Worm (Caenorhabditis elegans) whole organism, early embryonic: ENCODE data around the gene C50F4.8.

Source experiments
- B0310.2 ChIP-seq: sonication (generic microtip); optimal IDR thresholded peaks from 2 replicates; lab custom pipeline; 2016; ENCODE audit warnings: mild to moderate bottlenecking, missing genetic modification characterization, missing compliant biosample characterization
- F13C5.2 ChIP-seq: sonication (generic microtip); optimal IDR thresholded peaks from 2 replicates; lab custom pipeline; 2017; ENCODE audit warnings: mild to moderate bottlenecking, missing genetic modification characterization, inconsistent platforms, missing compliant biosample characterization
- aly-1 ChIP-seq: sonication (generic microtip); optimal IDR thresholded peaks from 2 replicates; lab custom pipeline; 2016; ENCODE audit warnings: missing genetic modification characterization, missing compliant biosample characterization
- ama-1 ChIP-seq: fragments of 150-350 bp; optimal IDR thresholded peaks from 2 replicates; lab custom pipeline; 2014
- ceh-13 ChIP-seq: fragments of 200-800 bp; sonication (Bioruptor generic); optimal IDR thresholded peaks from 2 replicates; lab custom pipeline; 2018; ENCODE audit warnings: mild to moderate bottlenecking, missing genetic modification characterization, missing compliant biosample characterization
- ceh-36 ChIP-seq: sonication (generic microtip); optimal IDR thresholded peaks from 2 replicates; lab custom pipeline; 2016; ENCODE audit warnings: missing genetic modification characterization, inconsistent platforms, missing compliant biosample characterization
- ets-7 ChIP-seq: sonication (generic microtip); optimal IDR thresholded peaks from 2 replicates; lab custom pipeline; 2016; ENCODE audit warnings: missing genotype, missing genetic modification characterization, missing compliant biosample characterization
- flt-1 ChIP-seq: fragments of 200-800 bp; sonication (Bioruptor generic); IDR thresholded peaks from 2 replicates; pipeline ENCODE4 v1.3.6; 2022; ENCODE audit warnings: missing genetic modification characterization, missing compliant biosample characterization
- hmbx-1 ChIP-seq: sonication (generic microtip); optimal IDR thresholded peaks from 2 replicates; lab custom pipeline; 2016; ENCODE audit warnings: mild to moderate bottlenecking, missing genetic modification characterization, missing compliant biosample characterization
- hmg-4 ChIP-seq: fragments of 200-800 bp; sonication (Bioruptor generic); optimal IDR thresholded peaks from 2 replicates; lab custom pipeline; 2018; ENCODE audit warnings: mild to moderate bottlenecking, missing genetic modification characterization, missing compliant biosample characterization
- hnd-1 ChIP-seq: sonication (generic microtip); optimal IDR thresholded peaks from 2 replicates; lab custom pipeline; 2016; ENCODE audit warnings: missing genetic modification characterization, missing compliant biosample characterization
- pes-1 ChIP-seq: fragments of 200-800 bp; sonication (Bioruptor generic); IDR thresholded peaks from 2 replicates; pipeline ENCODE4 v1.3.6; 2022; ENCODE audit warnings: missing genetic modification reagents, missing genetic modification characterization, missing compliant biosample characterization
- scrt-1 ChIP-seq: fragments of 200-800 bp; sonication (Bioruptor generic); IDR thresholded peaks from 2 replicates; pipeline ENCODE4 v1.3.6; 2022; ENCODE audit warnings: missing genetic modification characterization, missing compliant biosample characterization
- sea-1 ChIP-seq: fragments of 200-800 bp; sonication (Bioruptor generic); conservative IDR thresholded peaks from 2 replicates; pipeline ENCODE4 v1.3.6; 2022; ENCODE audit warnings: missing genetic modification characterization, missing compliant biosample characterization
- tbx-11 ChIP-seq: fragments of 200-800 bp; sonication (Bioruptor generic); IDR thresholded peaks from 2 replicates; pipeline ENCODE4 v1.3.6; 2022; ENCODE audit warnings: missing genetic modification characterization, missing compliant biosample characterization
- tbx-37 ChIP-seq: fragments of 200-800 bp; sonication (Bioruptor generic); conservative IDR thresholded peaks from 2 replicates; pipeline ENCODE4 v1.3.6; 2022; ENCODE audit warnings: missing genetic modification reagents, missing genetic modification characterization, missing compliant biosample characterization
- tra-4 ChIP-seq: sonication (generic microtip); optimal IDR thresholded peaks from 2 replicates; lab custom pipeline; 2017; ENCODE audit warnings: missing genetic modification characterization, missing compliant biosample characterization

Gene C50F4.8

ce11 chrV:9531477-9531876 is 12.8 kb upstream of the C50F4.8 start, which contains the start of the genes C50F4.10 and pfk-1.2:
TSS of gene C50F4.10 (minus strand) at chrV:9531577.
TSS of gene pfk-1.2 (plus strand) at chrV:9531801.
- no peak for TF ChIP-seq flt-1 (GFP tag; lab: Robert Waterston, UW)
- no peak for TF ChIP-seq hmbx-1 (tag; lab: Kevin White, UChicago)
- no peak for TF ChIP-seq hmg-4 (GFP tag; lab: Kevin White, UChicago)
- TF ChIP-seq ceh-13 (GFP tag; lab: Kevin White, UChicago) = no peak
- TF ChIP-seq ceh-36 (tag; lab: Kevin White, UChicago) = no peak
- TF ChIP-seq tra-4 (tag; lab: Kevin White, UChicago) = no peak
- TF ChIP-seq sea-1 (GFP tag; lab: Robert Waterston, UW) = no peak
- no peak for TF ChIP-seq F13C5.2 (tag; lab: Kevin White, UChicago)

ce11 chrV:9527984-9528383 is 9.3 kb upstream of the C50F4.8 start:
- TF ChIP-seq ama-1 (lab: Kevin White, UChicago) = no peak
- no peak for TF ChIP-seq flt-1 (GFP tag; lab: Robert Waterston, UW)
- no peak for TF ChIP-seq tbx-11 (GFP tag; lab: Robert Waterston, UW)
- TF ChIP-seq aly-1 (tag; lab: Kevin White, UChicago) = no peak
- no peak for TF ChIP-seq tra-4 (tag; lab: Kevin White, UChicago)
- no peak for TF ChIP-seq tbx-37 (GFP tag; lab: Robert Waterston, UW)
- no peak for TF ChIP-seq hmg-4 (GFP tag; lab: Kevin White, UChicago)
- TF ChIP-seq F13C5.2 (tag; lab: Kevin White, UChicago) = no peak
- no peak for TF ChIP-seq ets-7 (tag; lab: Kevin White, UChicago)
- no peak for TF ChIP-seq hmbx-1 (tag; lab: Kevin White, UChicago)
- TF ChIP-seq sea-1 (GFP tag; lab: Robert Waterston, UW) = no peak
- no peak for TF ChIP-seq scrt-1 (GFP tag; lab: Robert Waterston, UW)
- no peak for TF ChIP-seq hnd-1 (tag; lab: Kevin White, UChicago)
- TF ChIP-seq ceh-13 (GFP tag; lab: Kevin White, UChicago) = no peak
- no peak for TF ChIP-seq pes-1 (GFP tag; lab: Robert Waterston, UW)
- no peak for TF ChIP-seq B0310.2 (tag; lab: Kevin White, UChicago)
- no peak for TF ChIP-seq ceh-36 (tag; lab: Kevin White, UChicago)

- TF ChIP-seq ceh-13 (GFP tag; lab: Kevin White, UChicago) (no peak), F13C5.2 (tag; lab: Kevin White, UChicago) (no peak), pes-1 (GFP tag; lab: Robert Waterston, UW) (no peak), hmg-4 (GFP tag; lab: Kevin White, UChicago) (no peak), B0310.2 (tag; lab: Kevin White, UChicago) (no peak), ets-7 (tag; lab: Kevin White, UChicago) (no peak), hmbx-1 (tag; lab: Kevin White, UChicago) (no peak), ceh-36 (tag; lab: Kevin White, UChicago) (no peak), sea-1 (GFP tag; lab: Robert Waterston, UW) (no peak), tbx-37 (GFP tag; lab: Robert Waterston, UW) (no peak), scrt-1 (GFP tag; lab: Robert Waterston, UW) (no peak), ama-1 (lab: Kevin White, UChicago) (no peak), tra-4 (tag; lab: Kevin White, UChicago) (no peak), hnd-1 (tag; lab: Kevin White, UChicago) (no peak), tbx-11 (GFP tag; lab: Robert Waterston, UW) (no peak)
Measured at ce11 chrV:9527337-9527736, 8.7 kb upstream of the C50F4.8 start.

ce11 chrV:9526470-9526869 is 7.8 kb upstream of the C50F4.8 start, which contains the start of gene C50F4.1:
TSS of gene C50F4.1 (plus strand) at chrV:9526793.
- TF ChIP-seq tbx-11 (GFP tag; lab: Robert Waterston, UW) (no peak), aly-1 (tag; lab: Kevin White, UChicago) (no peak), sea-1 (GFP tag; lab: Robert Waterston, UW) (no peak), F13C5.2 (tag; lab: Kevin White, UChicago) (no peak), ets-7 (tag; lab: Kevin White, UChicago) (no peak), hmg-4 (GFP tag; lab: Kevin White, UChicago) (no peak), ceh-13 (GFP tag; lab: Kevin White, UChicago) (no peak), ama-1 (lab: Kevin White, UChicago) (no peak), tra-4 (tag; lab: Kevin White, UChicago) (no peak), scrt-1 (GFP tag; lab: Robert Waterston, UW) (no peak), pes-1 (GFP tag; lab: Robert Waterston, UW) (no peak), flt-1 (GFP tag; lab: Robert Waterston, UW) (no peak), tbx-37 (GFP tag; lab: Robert Waterston, UW) (no peak), hnd-1 (tag; lab: Kevin White, UChicago) (no peak)

- no peak for TF ChIP-seq hnd-1 (tag; lab: Kevin White, UChicago)
- no peak for TF ChIP-seq sea-1 (GFP tag; lab: Robert Waterston, UW)
- TF ChIP-seq scrt-1 (GFP tag; lab: Robert Waterston, UW) = no peak
- TF ChIP-seq tra-4 (tag; lab: Kevin White, UChicago) = no peak
- TF ChIP-seq tbx-37 (GFP tag; lab: Robert Waterston, UW) = no peak
- TF ChIP-seq ama-1 (lab: Kevin White, UChicago) = no peak
- TF ChIP-seq pes-1 (GFP tag; lab: Robert Waterston, UW) = no peak
- no peak for TF ChIP-seq flt-1 (GFP tag; lab: Robert Waterston, UW)
- TF ChIP-seq F13C5.2 (tag; lab: Kevin White, UChicago) = no peak
- no peak for TF ChIP-seq ceh-36 (tag; lab: Kevin White, UChicago)
Measured at ce11 chrV:9524099-9524498, 5.4 kb upstream of the C50F4.8 start, which contains the start of gene C50F4.9. TSS of gene C50F4.9 (minus strand) at chrV:9524199.

- TF ChIP-seq ceh-36 (tag; lab: Kevin White, UChicago) (no peak), ceh-13 (GFP tag; lab: Kevin White, UChicago) (no peak), ets-7 (tag; lab: Kevin White, UChicago) (no peak), hnd-1 (tag; lab: Kevin White, UChicago) (no peak), tra-4 (tag; lab: Kevin White, UChicago) (no peak), scrt-1 (GFP tag; lab: Robert Waterston, UW) (no peak), B0310.2 (tag; lab: Kevin White, UChicago) (no peak), pes-1 (GFP tag; lab: Robert Waterston, UW) (no peak), tbx-11 (GFP tag; lab: Robert Waterston, UW) (no peak), flt-1 (GFP tag; lab: Robert Waterston, UW) (no peak), hmbx-1 (tag; lab: Kevin White, UChicago) (no peak), hmg-4 (GFP tag; lab: Kevin White, UChicago) (no peak), ama-1 (lab: Kevin White, UChicago) (no peak), F13C5.2 (tag; lab: Kevin White, UChicago) (no peak), aly-1 (tag; lab: Kevin White, UChicago) (no peak), tbx-37 (GFP tag; lab: Robert Waterston, UW) (no peak)
Measured at ce11 chrV:9521697-9522096, 3.0 kb upstream of the C50F4.8 start.
